Fruit fly (Drosophila melanogaster): ENCODE data around the gene CG31323.

Gene CG31323

DNA sequence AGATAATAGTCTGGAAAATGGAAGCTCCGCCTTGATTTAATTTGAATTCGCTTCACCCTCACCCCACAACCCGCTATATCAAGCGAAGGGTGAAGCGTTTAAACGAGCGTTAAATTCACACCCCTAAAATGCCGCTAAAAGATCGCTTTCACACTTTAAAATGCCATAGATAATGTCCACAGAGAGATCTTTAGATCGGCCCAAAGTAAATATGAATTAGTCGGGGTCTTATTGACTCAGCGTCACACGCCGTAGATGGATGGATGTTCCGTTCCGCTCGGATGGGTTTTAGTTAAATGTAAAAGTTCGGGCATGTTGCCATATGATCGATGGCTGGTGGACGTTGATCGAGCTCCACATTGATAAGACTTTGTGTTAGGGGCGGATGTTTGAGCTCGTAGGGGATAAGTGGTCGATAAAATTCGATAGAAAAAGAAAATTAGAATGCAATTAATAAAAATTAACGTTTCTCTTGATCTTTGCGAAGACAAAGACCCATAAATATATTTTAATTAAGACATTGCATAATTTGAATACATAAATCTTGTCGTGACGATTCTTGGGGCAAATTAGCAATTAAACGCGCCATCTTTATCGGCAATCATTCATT, 57.5 kb downstream of the CG31323 start (continued):
- TF ChIP-seq CG14667 (GFP tag; IDR thresholded peaks at IDR 0.05) (peak; percentile 44; the same call in 1 of the 2 replicates), CG4404 (GFP tag; IDR thresholded peaks at IDR 0.05) (no peak), CG4854 (GFP tag; optimal IDR thresholded peaks at IDR 0.05) (peak; percentile 90), HmgD (GFP tag; optimal IDR thresholded peaks at IDR 0.05) (peak; percentile 60), unpg (GFP tag; optimal IDR thresholded peaks at IDR 0.05) (peak; percentile 75), zf30C (GFP tag; optimal IDR thresholded peaks at IDR 0.05) (no peak), CG1602 (GFP tag; optimal IDR thresholded peaks at IDR 0.05) (peak; percentile 64), pfk (GFP tag; optimal IDR thresholded peaks at IDR 0.05) (peak; percentile 81), CG33213 (GFP tag; optimal IDR thresholded peaks at IDR 0.05) (peak; percentile 95), unc-4 (GFP tag; IDR thresholded peaks at IDR 0.05; ENCODE audit: partially characterized antibody) (no peak), Bdp1 (GFP tag; optimal IDR thresholded peaks at IDR 0.05) (peak; percentile 85), sqz (GFP tag; optimal IDR thresholded peaks at IDR 0.05) (peak; percentile 52)

- TF ChIP-seq Vsx1 (GFP tag; optimal IDR thresholded peaks at IDR 0.05) (peak; percentile 21), kah (GFP tag; optimal IDR thresholded peaks at IDR 0.05) (peak; percentile 53), cas (GFP tag; IDR thresholded peaks at IDR 0.05) (no peak), CG1647 (GFP tag; optimal IDR thresholded peaks at IDR 0.05) (peak; percentile 20), bsh (GFP tag; optimal IDR thresholded peaks at IDR 0.05) (peak; percentile 2 to 16), Max (GFP tag; optimal IDR thresholded peaks at IDR 0.05) (no peak), ro (GFP tag; IDR thresholded peaks at IDR 0.05) (no peak), CG7271 (tag; optimal IDR thresholded peaks at IDR 0.05) (no peak), HLH4C (GFP tag; IDR thresholded peaks at IDR 0.05; ENCODE audit: partially characterized antibody) (peak; percentile 21; the same call in 2 of the 3 replicates), CG11247 (GFP tag; IDR thresholded peaks at IDR 0.05) (peak; percentile 56), CG6689 (GFP tag; IDR thresholded peaks at IDR 0.05) (0 out of 2 replicates have a peak, but pooled peaks have one; percentile 12), stc (GFP tag; IDR thresholded peaks at IDR 0.05) (peak; percentile 47; the same call in 1 of the 2 replicates), CG3838 (GFP tag; optimal IDR thresholded peaks at IDR 0.05) (peak; percentile 31), Rfx (GFP tag; IDR thresholded peaks at IDR 0.05) (peak; percentile 60), E2f1 (GFP tag; IDR thresholded peaks at IDR 0.05) (peak; percentile 16; the same call in 1 of the 2 replicates), cwo (GFP tag; optimal IDR thresholded peaks at IDR 0.05) (peak; percentile 20), tap (tag; optimal IDR thresholded peaks at IDR 0.05) (peak; percentile 6), NFAT (GFP tag; IDR thresholded peaks at IDR 0.05) (peak; percentile 59), zf30C (GFP tag; optimal IDR thresholded peaks at IDR 0.05) (no peak), CG14441 (GFP tag; IDR thresholded peaks at IDR 0.05) (0 out of 2 replicates have a peak, but pooled peaks have one; percentile 28), NfI (GFP tag; optimal IDR thresholded peaks at IDR 0.05) (peak; percentile 51), CG7963 (GFP tag; IDR thresholded peaks at IDR 0.05; ENCODE audit: partially characterized antibody) (0 out of 3 replicates have a peak, but pooled peaks have one; percentile 21), gce (GFP tag; IDR thresholded peaks at IDR 0.05) (peak; percentile 41; the same call in 1 of the 3 replicates), CG31441 (GFP tag; IDR thresholded peaks at IDR 0.05) (0 out of 2 replicates have a peak, but pooled peaks have one; percentile 10), CG7357 (GFP tag; IDR thresholded peaks at IDR 0.05) (0 out of 3 replicates have a peak, but pooled peaks have one; percentile 29), dan (GFP tag; IDR thresholded peaks at IDR 0.05) (no peak), CG3163 (GFP tag; optimal IDR thresholded peaks at IDR 0.05) (peak; percentile 31), Doc2 (GFP tag; IDR thresholded peaks at IDR 0.05) (no peak), CG2199 (GFP tag; IDR thresholded peaks at IDR 0.05) (no peak), ase (GFP tag; IDR thresholded peaks at IDR 0.05) (no peak; the same call in 2 of the 3 replicates), run (tag; optimal IDR thresholded peaks at IDR 0.05) (no peak), ap (GFP tag; IDR thresholded peaks at IDR 0.05) (peak; percentile 41; the same call in 1 of the 2 replicates), CG31388 (GFP tag; optimal IDR thresholded peaks at IDR 0.05) (no peak), Dip3 (GFP tag; optimal IDR thresholded peaks at IDR 0.05) (no peak), tgo (GFP tag; IDR thresholded peaks at IDR 0.05) (peak; percentile 37; the same call in 1 of the 3 replicates), mirr (GFP tag; optimal IDR thresholded peaks at IDR 0.05) (peak; percentile 20), CG18262 (tag; optimal IDR thresholded peaks at IDR 0.05) (no peak), CG4360 (GFP tag; IDR thresholded peaks at IDR 0.05) (peak; percentile 78)
Measured at dm6 chr3R:26230016-26230415, 59.4 kb downstream of the CG31323 start, which contains the start of gene CG12290. Gene CG12290 (plus strand): TSS chr3R:26230248.
